Worm (Caenorhabditis elegans) whole organism, mixed stage, embryonic: ENCODE results near the gene C55A6.1.
"Not testable (repeated sequence)": the region's sequence is repeated elsewhere in the genome, so short reads cannot be mapped to it uniquely, and the experiment has no call there.

Source experiments
- bed-3 ChIP-seq: fragments of 200-800 bp; sonication (Bioruptor generic); optimal IDR thresholded peaks from 3 replicates; lab custom pipeline; 2018; ENCODE audit warnings: mild to moderate bottlenecking, missing genetic modification characterization, moderate library complexity, missing compliant biosample characterization
- ceh-43 ChIP-seq: fragments of 200-800 bp; sonication (Bioruptor generic); optimal IDR thresholded peaks from 2 replicates; lab custom pipeline; 2018; ENCODE audit warnings: mild to moderate bottlenecking, missing genetic modification characterization, moderate library complexity, missing compliant biosample characterization
- ceh-83 ChIP-seq: fragments of 200-800 bp; sonication (Bioruptor generic); optimal IDR thresholded peaks from 2 replicates; lab custom pipeline; 2018; ENCODE audit warnings: mild to moderate bottlenecking, missing genetic modification characterization, missing compliant biosample characterization
- cnd-1 ChIP-seq: fragments of 200-800 bp; sonication (Bioruptor generic); optimal IDR thresholded peaks from 2 replicates; lab custom pipeline; 2018; ENCODE audit warnings: mild to moderate bottlenecking, missing genetic modification characterization, missing compliant biosample characterization
- elt-1 ChIP-seq: sonication (generic microtip); optimal IDR thresholded peaks from 2 replicates; lab custom pipeline; 2017; ENCODE audit warnings: missing genetic modification characterization, mild to moderate bottlenecking, missing compliant biosample characterization, antibody characterized with exemption, moderate library complexity, borderline replicate concordance; ENCODE audit not compliant: insufficient read depth
- elt-3 ChIP-seq: fragments of 150-350 bp; optimal IDR thresholded peaks from 2 replicates; lab custom pipeline; 2014; ENCODE audit warnings: missing biosample characterization, missing genetic modification characterization
- flh-1 ChIP-seq: fragments of 200-800 bp; sonication (Bioruptor generic); optimal IDR thresholded peaks from 2 replicates; lab custom pipeline; 2018; ENCODE audit warnings: mild to moderate bottlenecking, missing genetic modification characterization, moderate library complexity, missing compliant biosample characterization
- ham-2 ChIP-seq: fragments of 200-800 bp; sonication (Bioruptor generic); optimal IDR thresholded peaks from 2 replicates; lab custom pipeline; 2018; ENCODE audit warnings: mild to moderate bottlenecking, missing genetic modification characterization, missing compliant biosample characterization
- hlh-1 ChIP-seq: fragments of 150-350 bp; optimal IDR thresholded peaks from 2 replicates; lab custom pipeline; 2014; ENCODE audit warnings: missing biosample characterization, missing genetic modification reagents, missing genetic modification characterization
- lin-13 ChIP-seq: fragments of 150-350 bp; optimal IDR thresholded peaks from 2 replicates; lab custom pipeline; 2014; ENCODE audit warnings: missing biosample characterization, missing genetic modification characterization
- lin-32 ChIP-seq: fragments of 200-800 bp; sonication (Bioruptor generic); optimal IDR thresholded peaks from 2 replicates; lab custom pipeline; 2018; ENCODE audit warnings: mild to moderate bottlenecking, missing genetic modification characterization, missing compliant biosample characterization
- lsy-2 ChIP-seq: fragments of 150-350 bp; optimal IDR thresholded peaks from 2 replicates; lab custom pipeline; 2014; ENCODE audit warnings: missing biosample characterization, missing genetic modification characterization
- mls-2 ChIP-seq: sonication (generic microtip); optimal IDR thresholded peaks from 2 replicates; lab custom pipeline; 2016; ENCODE audit warnings: mild to moderate bottlenecking, missing genetic modification characterization, moderate library complexity, missing compliant biosample characterization
- nhr-12 ChIP-seq: fragments of 150-350 bp; optimal IDR thresholded peaks from 2 replicates; lab custom pipeline; 2014; ENCODE audit warnings: missing biosample characterization, missing genetic modification characterization
- nhr-2 ChIP-seq: fragments of 150-350 bp; optimal IDR thresholded peaks from 2 replicates; lab custom pipeline; 2014; ENCODE audit warnings: missing biosample characterization, missing genetic modification characterization
- nhr-237 ChIP-seq: fragments of 150-350 bp; optimal IDR thresholded peaks from 2 replicates; lab custom pipeline; 2014; ENCODE audit warnings: missing biosample characterization, missing genetic modification characterization
- nhr-76 ChIP-seq: sonication (generic microtip); optimal IDR thresholded peaks from 2 replicates; lab custom pipeline; 2017; ENCODE audit warnings: missing biosample characterization, missing genetic modification characterization
- pha-4 ChIP-seq: fragments of 150-350 bp; optimal IDR thresholded peaks from 2 replicates; lab custom pipeline; 2018; ENCODE audit warnings: missing biosample characterization, missing genetic modification reagents, missing genetic modification characterization
- sem-2 ChIP-seq: fragments of 200-800 bp; sonication (Bioruptor generic); optimal IDR thresholded peaks from 2 replicates; lab custom pipeline; 2018; ENCODE audit warnings: mild to moderate bottlenecking, missing genetic modification characterization, missing compliant biosample characterization
- snpc-4 ChIP-seq: fragments of 150-350 bp; optimal IDR thresholded peaks from 2 replicates; lab custom pipeline; 2014; ENCODE audit warnings: missing biosample characterization, missing genetic modification characterization
- tbx-8 ChIP-seq: fragments of 200-800 bp; sonication (Bioruptor generic); optimal IDR thresholded peaks from 2 replicates; lab custom pipeline; 2018; ENCODE audit warnings: mild to moderate bottlenecking, missing genetic modification characterization, moderate library complexity, missing compliant biosample characterization
- unc-120 ChIP-seq: sonication (generic microtip); optimal IDR thresholded peaks from 2 replicates; lab custom pipeline; 2017; ENCODE audit warnings: missing genetic modification characterization, missing compliant biosample characterization; ENCODE audit not compliant: poor library complexity, severe bottlenecking
- unc-39 ChIP-seq: fragments of 150-350 bp; optimal IDR thresholded peaks from 2 replicates; lab custom pipeline; 2014; ENCODE audit warnings: missing biosample characterization, missing genetic modification characterization
- unc-62 ChIP-seq: fragments of 150-350 bp; optimal IDR thresholded peaks from 2 replicates; lab custom pipeline; 2014; ENCODE audit warnings: missing biosample characterization, missing genetic modification reagents, missing genetic modification characterization
- zip-8 ChIP-seq: fragments of 150-350 bp; optimal IDR thresholded peaks from 2 replicates; lab custom pipeline; 2014; ENCODE audit warnings: missing biosample characterization, missing genetic modification characterization

The C55A6.1 gene

ce11 chrV:11483580-11484092, 21.1 kb downstream of the C55A6.1 start, which contains the start of gene col-157:
col-157 (plus strand) TSS chrV:11484042.
- not testable (repeated sequence) for TF ChIP-seq ceh-83 (GFP tag; lab: Kevin White, UChicago); pha-4; nhr-237

- TF ChIP-seq tbx-8, ceh-83, bed-3 (GFP tag; lab: Kevin White, UChicago): not testable (repeated sequence)
Measured at ce11 chrV:11480734-11481133, 24.0 kb downstream of the C55A6.1 start, which contains the start of gene T11F9.14. T11F9.14 (minus strand) TSS chrV:11480834.

- TF ChIP-seq zip-8 (tag; lab: Kevin White, UChicago) (no peak), mls-2 (no peak), lsy-2 (tag; lab: Kevin White, UChicago) (no peak), elt-1 (tag; lab: Kevin White, UChicago) (no peak), elt-3 (tag; lab: Kevin White, UChicago) (no peak), ceh-43 (GFP tag; lab: Kevin White, UChicago) (no peak), lin-13 (no peak), unc-62 (no peak), nhr-237 (no peak), ham-2 (no peak), unc-120 (tag; lab: Kevin White, UChicago) (no peak), snpc-4 (tag; lab: Kevin White, UChicago) (no peak), lin-32 (GFP tag; lab: Kevin White, UChicago) (no peak), cnd-1 (tag; lab: Kevin White, UChicago) (no peak)
Measured at ce11 chrV:11479406-11479805, 25.4 kb downstream of the C55A6.1 start, which contains the start of gene T11F9.22. T11F9.22 (plus strand) TSS chrV:11479706.

- not testable (repeated sequence) for TF ChIP-seq hlh-1 (tag; lab: Kevin White, UChicago); sem-2 (GFP tag; lab: Kevin White, UChicago); lin-13
Measured at ce11 chrV:11475638-11476037, 29.1 kb downstream of the C55A6.1 start, which contains the start of gene T11F9.7. T11F9.7 (plus strand) TSS chrV:11475938.

ce11 chrV:11474399-11474798, 30.4 kb downstream of the C55A6.1 start, which contains the start of gene nas-22:
nas-22 (plus strand) TSS chrV:11474699.
- no peak for TF ChIP-seq unc-39 (tag; lab: Kevin White, UChicago)
- TF ChIP-seq lin-13, result no peak
- TF ChIP-seq tbx-8 (GFP tag; lab: Kevin White, UChicago), result no peak
- TF ChIP-seq ceh-83 (GFP tag; lab: Kevin White, UChicago), result no peak
- no peak for TF ChIP-seq pha-4
- TF ChIP-seq unc-62, result no peak
- no peak for TF ChIP-seq ceh-43 (GFP tag; lab: Kevin White, UChicago)
- no peak for TF ChIP-seq cnd-1 (tag; lab: Kevin White, UChicago)
- TF ChIP-seq nhr-76 (tag; lab: Kevin White, UChicago), result no peak

- TF ChIP-seq unc-39 (tag; lab: Kevin White, UChicago) (no peak), nhr-76 (tag; lab: Kevin White, UChicago) (no peak), snpc-4 (tag; lab: Kevin White, UChicago) (no peak), nhr-2 (tag; lab: Kevin White, UChicago) (no peak), flh-1 (no peak), nhr-12 (tag; lab: Kevin White, UChicago) (no peak)
Measured at ce11 chrV:11472209-11472608, 32.6 kb downstream of the C55A6.1 start, which contains the start of the genes nas-20 and nas-21. nas-20 (minus strand) TSS chrV:11472309. nas-21 (plus strand) TSS chrV:11472564.

- TF ChIP-seq lsy-2 (tag; lab: Kevin White, UChicago), result no peak
- no peak for TF ChIP-seq hlh-1 (tag; lab: Kevin White, UChicago)
- TF ChIP-seq unc-39 (tag; lab: Kevin White, UChicago), result no peak
- TF ChIP-seq unc-62, result no peak
Measured at ce11 chrV:11470210-11470713, 34.5 kb downstream of the C55A6.1 start, which contains the start of gene aat-6. aat-6 (minus strand) TSS chrV:11470663.
